Fruit fly (Drosophila melanogaster) whole organism, embryonic: ENCODE measurements around the gene CG13108.

ENCODE experiments used
- Bdp1 ChIP-seq: fragments of 200-800 bp; sonication (Bioruptor generic); optimal IDR thresholded peaks from 3 replicates; lab custom pipeline; 2016; ENCODE audit warnings: missing biosample characterization, missing genetic modification characterization
- YL-1 ChIP-seq: fragments of 200-800 bp; sonication (Bioruptor generic); optimal IDR thresholded peaks from 3 replicates; lab custom pipeline; 2017; ENCODE audit warnings: missing biosample characterization, mild to moderate bottlenecking, missing genetic modification characterization
- emc ChIP-seq: fragments of 200-800 bp; sonication (Bioruptor generic); optimal IDR thresholded peaks from 2 replicates; lab custom pipeline; 2016; ENCODE audit warnings: missing biosample characterization, missing genetic modification characterization
- fd96Cb ChIP-seq: fragments of 200-800 bp; sonication (Bioruptor generic); optimal IDR thresholded peaks from 2 replicates; lab custom pipeline; 2018; ENCODE audit warnings: missing biosample characterization, mild to moderate bottlenecking, missing genetic modification characterization, moderate library complexity
- ind ChIP-seq: fragments of 200-800 bp; sonication (Bioruptor generic); optimal IDR thresholded peaks from 3 replicates; lab custom pipeline; 2016; ENCODE audit warnings: missing biosample characterization, missing genetic modification characterization
- sens ChIP-seq: fragments of 200-800 bp; sonication (Bioruptor generic); peaks from one replicate; lab custom pipeline; 2016; ENCODE audit warnings: missing biosample characterization, missing genetic modification characterization
- tin ChIP-seq: fragments of 200-800 bp; sonication (Bioruptor generic); optimal IDR thresholded peaks from 3 replicates; lab custom pipeline; 2016; ENCODE audit warnings: missing biosample characterization, missing genetic modification characterization

DNA sequence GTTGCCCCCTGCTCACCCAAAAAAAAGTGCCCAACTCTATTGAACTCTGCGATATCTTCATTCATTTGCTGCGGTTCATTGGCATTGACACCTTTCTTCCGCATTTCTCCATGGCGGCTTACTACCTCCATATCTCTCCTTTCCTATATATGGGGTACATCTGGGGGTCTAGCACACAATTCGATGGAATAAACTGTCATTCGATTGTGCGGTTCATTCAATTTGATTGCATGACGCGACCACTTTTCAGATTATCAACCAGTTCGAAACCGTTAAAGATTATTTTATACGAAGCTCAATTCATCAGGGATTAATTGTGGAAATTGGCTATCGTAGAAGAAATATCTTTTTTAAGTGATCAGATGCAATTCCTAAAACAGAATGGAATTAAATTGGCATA lies 49.6 kb downstream of the CG13108 start:
- TF ChIP-seq emc (GFP tag; lab: Kevin White, UChicago) (no peak), ind (GFP tag; lab: Kevin White, UChicago) (no peak), Bdp1 (GFP tag; lab: Kevin White, UChicago) (no peak), YL-1 (no peak), tin (GFP tag; lab: Kevin White, UChicago) (no peak), fd96Cb (no peak), sens (peak; percentile 46)
